Fruit fly (Drosophila melanogaster) whole organism, embryonic: ENCODE results near the gene RapGAP1.

Experiments
- B-H2 ChIP-seq: fragments of 200-800 bp; sonication (Bioruptor generic); optimal IDR thresholded peaks from 2 replicates; lab custom pipeline; 2018; ENCODE audit warnings: missing biosample characterization, mild to moderate bottlenecking, missing genetic modification characterization
- CG12219 ChIP-seq: fragments of 200-800 bp; sonication (Bioruptor generic); optimal IDR thresholded peaks from 3 replicates; lab custom pipeline; 2018; ENCODE audit warnings: missing biosample characterization, mild to moderate bottlenecking, missing genetic modification characterization
- CG16779 ChIP-seq: fragments of 200-800 bp; sonication (Bioruptor generic); IDR thresholded peaks from 2 replicates; pipeline ENCODE4 v1.3.6; 2022; ENCODE audit warnings: missing biosample characterization, missing genetic modification characterization
- CG18764 ChIP-seq: fragments of 200-800 bp; sonication (Bioruptor generic); optimal IDR thresholded peaks from 3 replicates; lab custom pipeline; 2016; ENCODE audit warnings: missing biosample characterization, missing genetic modification characterization
- CG4424 ChIP-seq: fragments of 200-800 bp; sonication (Bioruptor generic); optimal IDR thresholded peaks from 3 replicates; lab custom pipeline; 2016; ENCODE audit warnings: missing biosample characterization, missing genetic modification characterization
- CG6765 ChIP-seq: fragments of 200-800 bp; sonication (Bioruptor generic); optimal IDR thresholded peaks from 3 replicates; lab custom pipeline; 2017; ENCODE audit warnings: missing biosample characterization, mild to moderate bottlenecking, missing genetic modification characterization
- CG8765 ChIP-seq: fragments of 200-800 bp; sonication (Bioruptor generic); IDR thresholded peaks from 2 replicates; pipeline ENCODE4 v1.3.6; 2022; ENCODE audit warnings: missing biosample characterization, missing genetic modification characterization
- abd-A ChIP-seq: fragments of 200-800 bp; sonication (Bioruptor generic); optimal IDR thresholded peaks from 3 replicates; lab custom pipeline; 2019; ENCODE audit warnings: missing biosample characterization, mild to moderate bottlenecking, missing genetic modification characterization, moderate library complexity
- amos ChIP-seq: fragments of 200-800 bp; sonication (Bioruptor generic); IDR thresholded peaks from 2 replicates; pipeline ENCODE4 v1.3.6; 2022; ENCODE audit warnings: missing biosample characterization, missing genetic modification characterization; ENCODE audit not compliant: partially characterized antibody
- bbx ChIP-seq: fragments of 200-800 bp; sonication (Bioruptor generic); IDR thresholded peaks from 2 replicates; pipeline ENCODE4 v1.3.6; 2022; ENCODE audit warnings: missing biosample characterization, missing genetic modification characterization; ENCODE audit not compliant: partially characterized antibody
- run ChIP-seq: fragments of 200-800 bp; sonication (Bioruptor generic); optimal IDR thresholded peaks from 3 replicates; lab custom pipeline; 2018; ENCODE audit warnings: missing biosample characterization, mild to moderate bottlenecking, missing genetic modification characterization
- zen2 ChIP-seq: fragments of 200-800 bp; sonication (Bioruptor generic); IDR thresholded peaks from 3 replicates; pipeline ENCODE4 v1.3.6; 2022; ENCODE audit warnings: missing biosample characterization, missing genetic modification characterization; ENCODE audit not compliant: partially characterized antibody

DNA sequence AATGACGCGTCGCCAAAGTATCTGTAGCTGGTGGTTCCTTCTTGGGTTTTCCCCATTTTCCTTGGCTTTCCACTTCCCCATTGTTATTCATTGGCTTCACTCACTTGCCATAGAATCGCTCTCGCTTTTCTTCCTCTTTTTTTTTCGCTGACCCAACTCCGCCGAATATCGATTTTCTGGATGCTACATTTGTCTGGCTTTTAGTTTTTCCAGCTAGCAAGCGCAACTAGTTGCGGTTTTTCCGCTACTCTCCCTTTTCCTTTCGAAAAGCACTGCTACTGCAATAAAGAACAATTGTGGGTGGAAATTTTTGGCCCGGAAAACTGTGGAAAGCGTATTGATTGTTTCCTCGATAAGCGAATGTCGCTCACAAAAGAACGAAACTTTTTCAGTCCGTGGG lies 8.3 kb upstream of the RapGAP1 start:
- TF ChIP-seq bbx (no peak), CG18764 (GFP tag; lab: Kevin White, UChicago) (no peak), CG12219 (GFP tag; lab: Kevin White, UChicago) (no peak), CG4424 (GFP tag; lab: Kevin White, UChicago) (no peak), abd-A (no peak), run (tag; lab: Kevin White, UChicago) (no peak), CG6765 (no peak), CG16779 (GFP tag; lab: Robert Waterston, UW) (no peak), zen2 (GFP tag; lab: Robert Waterston, UW) (no peak), B-H2 (no peak), amos (GFP tag; lab: Robert Waterston, UW) (no peak), CG8765 (no peak)
